Worm (Caenorhabditis elegans): ENCODE measurements around the gene cutc-1.

The cutc-1 gene

DNA sequence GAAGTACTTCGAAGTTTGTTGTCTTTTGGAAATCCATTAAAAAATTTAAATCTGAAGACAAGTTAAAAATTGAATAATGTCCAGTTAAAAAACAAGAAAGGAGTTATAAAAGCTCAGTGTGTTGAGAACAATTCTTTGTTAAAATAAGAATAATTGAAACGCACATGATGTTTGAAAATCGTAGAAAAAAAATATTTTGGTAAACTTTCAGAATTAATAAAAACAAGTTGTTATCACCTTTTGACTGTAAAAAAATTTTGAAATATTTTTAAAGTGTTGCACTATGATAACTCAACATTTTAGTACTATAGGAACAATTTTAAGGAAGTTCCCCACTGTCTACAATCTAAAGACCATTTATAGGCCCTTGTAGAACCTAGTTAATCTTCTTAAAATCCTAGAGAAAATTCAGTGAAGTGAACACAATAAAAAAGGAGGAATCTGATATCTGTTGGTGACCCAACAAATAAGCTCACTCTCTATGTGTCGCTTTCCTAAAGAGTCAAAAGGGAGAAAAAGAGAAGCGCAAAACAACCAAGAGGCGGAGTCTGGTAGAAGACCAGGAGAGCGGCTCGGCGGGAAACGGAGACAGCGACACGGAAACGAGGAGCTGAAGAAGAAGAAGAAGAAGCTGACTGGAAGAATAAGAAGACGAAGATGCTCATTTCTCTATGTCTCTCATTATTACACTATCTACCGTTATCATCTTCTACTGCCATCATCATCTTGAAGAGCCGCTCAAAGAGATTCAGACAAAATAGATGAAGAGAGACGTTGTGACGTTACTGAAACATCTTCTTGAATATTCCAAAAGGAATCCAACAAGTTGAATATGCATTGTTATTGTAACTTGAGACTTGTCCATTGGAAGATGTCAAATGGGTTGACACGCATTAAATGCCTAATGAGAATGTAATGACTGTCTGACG lies 8.8 kb downstream of the cutc-1 start, which contains the start of gene ZK353.10 (continued):
- no peak for TF ChIP-seq ztf-11 (tag; optimal IDR thresholded peaks at IDR 0.05)
- TF ChIP-seq hlh-17 (GFP tag; optimal IDR thresholded peaks at IDR 0.05; ENCODE audit: borderline replicate concordance): no peak
- TF ChIP-seq efl-1 (optimal IDR thresholded peaks at IDR 0.05): no peak
- peak in 1 of 2 experiments; percentile 76 for TF ChIP-seq efl-1 (GFP tag; optimal IDR thresholded peaks at IDR 0.05 in 1 of 2)
- no peak for TF ChIP-seq ceh-82 (tag; optimal IDR thresholded peaks at IDR 0.05)
- no peak for TF ChIP-seq sptf-1 (tag; optimal IDR thresholded peaks at IDR 0.05)
- peak; percentile 34 for TF ChIP-seq nhr-71 (tag; optimal IDR thresholded peaks at IDR 0.05)
- TF ChIP-seq C16A3.4 (tag; optimal IDR thresholded peaks at IDR 0.05): no peak
- no peak for TF ChIP-seq fkh-10 (GFP tag; optimal IDR thresholded peaks at IDR 0.05)
- no peak for TF ChIP-seq nhr-28 (tag; optimal IDR thresholded peaks at IDR 0.05)
- TF ChIP-seq egl-13 (tag; optimal IDR thresholded peaks at IDR 0.05): peak; percentile 15

DNA sequence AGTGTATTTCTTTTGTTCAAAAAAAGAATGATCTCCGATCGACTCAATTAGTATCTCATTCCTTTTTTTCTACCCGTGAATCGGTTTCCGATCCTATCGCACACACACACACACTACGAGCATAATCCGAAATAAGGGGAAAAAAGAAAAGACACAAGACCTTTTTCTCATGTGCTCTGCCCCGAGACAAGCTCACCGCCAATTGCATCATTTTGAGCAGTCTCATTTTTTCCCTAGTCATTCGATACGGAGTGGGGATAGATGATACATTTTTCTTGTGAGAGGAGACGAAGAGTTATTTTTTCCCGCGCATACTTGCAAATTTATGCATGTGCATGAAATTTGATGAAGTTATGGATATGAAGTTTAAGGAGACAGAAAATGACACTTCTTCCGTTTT lies 11.1 kb downstream of the cutc-1 start:
- TF ChIP-seq ces-1 (GFP tag; optimal IDR thresholded peaks at IDR 0.05) (peak; percentile 4), xbp-1 (tag; optimal IDR thresholded peaks at IDR 0.05) (peak; percentile 3), nhr-71 (tag; optimal IDR thresholded peaks at IDR 0.05) (peak; percentile 63), C04F5.9 (tag; optimal IDR thresholded peaks at IDR 0.05) (no peak), lin-14 (GFP tag; optimal IDR thresholded peaks at IDR 0.05) (peak; percentile 85), unc-86 (tag; optimal IDR thresholded peaks at IDR 0.05) (peak; percentile 62), mep-1 (tag; optimal IDR thresholded peaks at IDR 0.05) (peak; percentile 37), ceh-8 (GFP tag; optimal IDR thresholded peaks at IDR 0.05) (peak; percentile 36), isw-1 (GFP tag; IDR thresholded peaks at IDR 0.05) (peak; percentile 7; the same call in 1 of the 2 replicates), nhr-47 (tag; optimal IDR thresholded peaks at IDR 0.05) (peak; percentile 42), mdl-1 (tag; optimal IDR thresholded peaks at IDR 0.05) (no peak), ceh-82 (tag; optimal IDR thresholded peaks at IDR 0.05) (peak in 1 of 3 experiments; percentile 61), aha-1 (tag; optimal IDR thresholded peaks at IDR 0.05) (no peak), efl-1 (optimal IDR thresholded peaks at IDR 0.05) (peak; percentile 3 to 8), efl-1 (GFP tag; optimal IDR thresholded peaks at IDR 0.05 in 1 of 2) (peak in 1 of 2 experiments; percentile 72), dpl-1 (GFP tag; optimal IDR thresholded peaks at IDR 0.05) (peak in 1 of 3 experiments; percentile 43), lsy-2 (tag; optimal IDR thresholded peaks at IDR 0.05) (peak; percentile 15 to 54), grh-1 (GFP tag; IDR thresholded peaks at IDR 0.05) (no peak), snu-23 (GFP tag; optimal IDR thresholded peaks at IDR 0.05) (peak; percentile 47), egl-13 (tag; optimal IDR thresholded peaks at IDR 0.05) (peak; percentile 63), dsc-1 (tag; optimal IDR thresholded peaks at IDR 0.05) (peak; percentile 71), tbx-2 (tag; optimal IDR thresholded peaks at IDR 0.05) (peak; percentile 4), lin-39 (tag; optimal IDR thresholded peaks at IDR 0.05) (no peak), ztf-4 (tag; optimal IDR thresholded peaks at IDR 0.05) (no peak), lin-35 (GFP tag; optimal IDR thresholded peaks at IDR 0.05) (peak in 1 of 2 experiments; percentile 15), pax-3 (tag; optimal IDR thresholded peaks at IDR 0.05) (peak; percentile 50), fkh-8 (tag; optimal IDR thresholded peaks at IDR 0.05) (peak; percentile 78), fkh-10 (GFP tag; optimal IDR thresholded peaks at IDR 0.05) (peak; percentile 66), lin-13 (GFP tag; optimal IDR thresholded peaks at IDR 0.05) (peak; percentile 26), swsn-7 (tag; optimal IDR thresholded peaks at IDR 0.05) (peak; percentile 28)

DNA sequence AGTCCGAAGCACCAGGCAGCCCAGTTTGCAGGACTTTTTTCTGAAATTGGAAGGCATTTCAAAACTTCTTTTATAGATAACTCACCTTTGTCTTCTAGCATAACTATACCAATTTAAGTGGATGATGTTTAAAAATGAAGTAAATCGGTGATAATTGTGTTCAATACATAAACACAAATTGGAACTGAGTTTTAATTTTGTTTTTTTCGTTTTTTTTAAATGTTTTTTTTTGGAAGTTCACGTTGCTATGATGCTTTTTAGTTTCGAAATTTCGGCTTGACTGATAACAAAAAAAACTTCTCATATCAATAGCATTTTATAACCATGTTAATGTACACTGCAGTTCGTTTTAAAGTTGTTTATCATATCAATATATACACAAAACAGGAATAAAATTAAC lies 13.9 kb downstream of the cutc-1 start, which contains the start of gene ZK353.4:
Gene ZK353.4 (minus strand): TSS at position 101 of the 400 bp plus-strand sequence.
- TF ChIP-seq nhr-90 (tag; optimal IDR thresholded peaks at IDR 0.05; ENCODE audit: poor library complexity): no peak
